Fruit fly (Drosophila melanogaster): ENCODE measurements around the gene Sod1.

The Sod1 gene

DNA sequence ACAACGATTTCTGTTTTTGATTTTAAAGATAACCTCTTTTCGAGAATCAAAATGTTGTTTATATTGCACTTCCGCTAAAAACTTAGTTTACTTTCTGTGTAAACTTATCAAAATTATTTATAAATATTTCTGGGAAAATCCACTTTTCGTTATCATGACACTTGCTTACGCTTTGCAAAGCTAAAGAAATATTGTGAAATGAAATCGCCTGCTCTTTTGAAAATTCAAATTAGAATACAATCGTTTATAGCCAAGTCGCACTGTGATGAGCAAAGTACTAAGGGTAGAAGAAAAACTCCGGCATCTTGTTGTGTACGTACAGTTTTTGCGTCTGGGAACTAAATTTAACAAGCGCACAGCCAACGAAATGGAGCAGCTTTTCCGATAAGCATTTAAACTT is 10.9 kb upstream of the Sod1 start (continued):
- TF ChIP-seq CG31441 (GFP tag; IDR thresholded peaks at IDR 0.05) (peak; percentile 32; the same call in 1 of the 2 replicates), CG8388 (GFP tag; optimal IDR thresholded peaks at IDR 0.05) (no peak), CG12391 (tag; optimal IDR thresholded peaks at IDR 0.05) (peak; percentile 17), unpg (GFP tag; optimal IDR thresholded peaks at IDR 0.05) (peak; percentile 30), CG13424 (tag; optimal IDR thresholded peaks at IDR 0.05) (peak; percentile 23), Xrp1 (GFP tag; IDR thresholded peaks at IDR 0.05) (peak; percentile 8; the same call in 1 of the 2 replicates), CG4404 (GFP tag; IDR thresholded peaks at IDR 0.05) (no peak), CG18262 (tag; optimal IDR thresholded peaks at IDR 0.05) (peak; percentile 34), Meics (GFP tag; optimal IDR thresholded peaks at IDR 0.05) (no peak), CG4617 (GFP tag; optimal IDR thresholded peaks at IDR 0.05; ENCODE audit: borderline replicate concordance) (no peak), lilli (GFP tag; optimal IDR thresholded peaks at IDR 0.05) (peak; percentile 37), Xbp1 (GFP tag; optimal IDR thresholded peaks at IDR 0.05) (peak; percentile 1), PHDP (tag; optimal IDR thresholded peaks at IDR 0.05) (peak; percentile 23), Eip74EF (GFP tag; optimal IDR thresholded peaks at IDR 0.05) (peak in 1 of 2 experiments; percentile 20), Oli (tag; optimal IDR thresholded peaks at IDR 0.05) (peak; percentile 44), Antp (GFP tag; optimal IDR thresholded peaks at IDR 0.05) (no peak), CG7839 (tag; optimal IDR thresholded peaks at IDR 0.05) (peak; percentile 17), Ada2b (GFP tag; IDR thresholded peaks at IDR 0.05) (no peak), Ssrp (tag; optimal IDR thresholded peaks at IDR 0.05) (peak; percentile 11), phol (tag; optimal IDR thresholded peaks at IDR 0.05) (peak; percentile 13), ind (GFP tag; optimal IDR thresholded peaks at IDR 0.05) (no peak), oc (tag; optimal IDR thresholded peaks at IDR 0.05) (no peak), HmgD (GFP tag; optimal IDR thresholded peaks at IDR 0.05) (no peak), CG17361 (GFP tag; IDR thresholded peaks at IDR 0.05) (peak; percentile 34; the same call in 1 of the 3 replicates), Med (GFP tag) (peak; percentile 79), CG17802 (tag; optimal IDR thresholded peaks at IDR 0.05) (no peak), Pdp1 (GFP tag; optimal IDR thresholded peaks at IDR 0.05) (peak in 1 of 2 experiments; percentile 2), CoRest (tag; optimal IDR thresholded peaks at IDR 0.05) (peak; percentile 13), Rfx (GFP tag; IDR thresholded peaks at IDR 0.05) (0 out of 2 replicates have a peak, but pooled peaks have one; percentile 20), CG11093 (GFP tag; IDR thresholded peaks at IDR 0.05) (no peak), CG7556 (GFP tag; optimal IDR thresholded peaks at IDR 0.05) (peak; percentile 6), jigr1 (GFP tag; IDR thresholded peaks at IDR 0.05) (no peak), Blimp-1 (GFP tag; optimal IDR thresholded peaks at IDR 0.05) (peak; percentile 16), CG11504 (tag; optimal IDR thresholded peaks at IDR 0.05) (peak; percentile 46), Hr51 (GFP tag; optimal IDR thresholded peaks at IDR 0.05) (peak in 1 of 2 experiments; percentile 20), CG17385 (GFP tag; optimal IDR thresholded peaks at IDR 0.05) (peak; percentile 15), CG15696 (tag; optimal IDR thresholded peaks at IDR 0.05) (no peak), CG2678 (tag; optimal IDR thresholded peaks at IDR 0.05) (peak; percentile 42), CG4424 (GFP tag; optimal IDR thresholded peaks at IDR 0.05) (peak; percentile 20), sqz (GFP tag; optimal IDR thresholded peaks at IDR 0.05) (no peak), dmrt99B (tag; optimal IDR thresholded peaks at IDR 0.05) (peak; percentile 29), h (optimal IDR thresholded peaks at IDR 0.05) (no peak), CG10654 (GFP tag; optimal IDR thresholded peaks at IDR 0.05) (no peak), gro (GFP tag; optimal IDR thresholded peaks at IDR 0.05) (no peak)

Data from whole organism, embryonic.